Fruit fly (Drosophila melanogaster) whole organism, embryonic: ENCODE results near the gene mEFG1.

Source experiments
- Bdp1 ChIP-seq: fragments of 200-800 bp; sonication (Bioruptor generic); optimal IDR thresholded peaks from 3 replicates; lab custom pipeline; 2016; ENCODE audit warnings: missing biosample characterization, missing genetic modification characterization
- Blimp-1 ChIP-seq: fragments of 200-800 bp; sonication (Bioruptor generic); optimal IDR thresholded peaks from 3 replicates; lab custom pipeline; 2018; ENCODE audit warnings: missing biosample characterization, missing genetic modification characterization, mild to moderate bottlenecking, moderate library complexity, missing genetic modification reagents
- CG1024 ChIP-seq: fragments of 200-800 bp; sonication (Bioruptor generic); IDR thresholded peaks from 2 replicates; pipeline ENCODE4 v1.3.6; 2022; ENCODE audit warnings: missing biosample characterization, missing genetic modification characterization
- CG10267 ChIP-seq: fragments of 200-800 bp; sonication (Bioruptor generic); optimal IDR thresholded peaks from 2 replicates; lab custom pipeline; 2018; ENCODE audit warnings: missing biosample characterization, mild to moderate bottlenecking, missing genetic modification characterization, moderate library complexity
- CG11085 ChIP-seq: fragments of 200-800 bp; sonication (Bioruptor generic); IDR thresholded peaks from 2 replicates; pipeline ENCODE4 v1.3.6; 2022; ENCODE audit warnings: missing biosample characterization, missing genetic modification characterization
- CG12071 ChIP-seq: fragments of 200-800 bp; sonication (Bioruptor generic); optimal IDR thresholded peaks from 3 replicates; lab custom pipeline; 2018; ENCODE audit warnings: missing biosample characterization, mild to moderate bottlenecking, missing genetic modification characterization
- CG12942 ChIP-seq: fragments of 200-800 bp; sonication (Bioruptor generic); optimal IDR thresholded peaks from 3 replicates; lab custom pipeline; 2016; ENCODE audit warnings: missing biosample characterization, missing genetic modification characterization
- CG14667 ChIP-seq: fragments of 200-800 bp; sonication (Bioruptor generic); IDR thresholded peaks from 2 replicates; pipeline ENCODE4 v1.3.6; 2022; ENCODE audit warnings: missing biosample characterization, missing genetic modification characterization
- CG14965 ChIP-seq: fragments of 200-800 bp; sonication (Bioruptor generic); optimal IDR thresholded peaks from 2 replicates; lab custom pipeline; 2016; ENCODE audit warnings: missing biosample characterization, missing genetic modification characterization, borderline replicate concordance
- CG15269 ChIP-seq: fragments of 200-800 bp; sonication (Bioruptor generic); optimal IDR thresholded peaks from 2 replicates; lab custom pipeline; 2018; ENCODE audit warnings: missing biosample characterization, mild to moderate bottlenecking, missing genetic modification characterization, moderate library complexity
- CG15514 ChIP-seq: fragments of 200-800 bp; sonication (Bioruptor generic); optimal IDR thresholded peaks from 3 replicates; lab custom pipeline; 2017; ENCODE audit warnings: missing biosample characterization, missing genetic modification characterization, mild to moderate bottlenecking, moderate library complexity, missing genetic modification reagents
- CG16815 ChIP-seq: fragments of 200-800 bp; sonication (Bioruptor generic); optimal IDR thresholded peaks from 3 replicates; lab custom pipeline; 2017; ENCODE audit warnings: missing biosample characterization, mild to moderate bottlenecking, missing genetic modification characterization
- CG17361 ChIP-seq: fragments of 200-800 bp; sonication (Bioruptor generic); IDR thresholded peaks from 3 replicates; pipeline ENCODE4 v1.3.6; 2022; ENCODE audit warnings: missing biosample characterization, missing genetic modification characterization
- CG2116 ChIP-seq: fragments of 200-800 bp; sonication (Bioruptor generic); optimal IDR thresholded peaks from 3 replicates; lab custom pipeline; 2018; ENCODE audit warnings: missing biosample characterization, mild to moderate bottlenecking, missing genetic modification characterization
- CG2129 ChIP-seq: fragments of 200-800 bp; sonication (Bioruptor generic); IDR thresholded peaks from 2 replicates; pipeline ENCODE4 v1.3.6; 2022; ENCODE audit warnings: missing biosample characterization, missing genetic modification characterization; ENCODE audit not compliant: partially characterized antibody
- CG2199 ChIP-seq: fragments of 200-800 bp; sonication (Bioruptor generic); IDR thresholded peaks from 3 replicates; pipeline ENCODE4 v1.3.6; 2022; ENCODE audit warnings: missing biosample characterization, missing genetic modification characterization
- CG2202 ChIP-seq: fragments of 200-800 bp; sonication (Bioruptor generic); optimal IDR thresholded peaks from 2 replicates; lab custom pipeline; 2018; ENCODE audit warnings: missing biosample characterization, mild to moderate bottlenecking, missing genetic modification characterization
- CG31388 ChIP-seq: fragments of 200-800 bp; sonication (Bioruptor generic); optimal IDR thresholded peaks from 2 replicates; lab custom pipeline; 2016; ENCODE audit warnings: missing biosample characterization, missing genetic modification characterization
- CG33557 ChIP-seq: fragments of 200-800 bp; sonication (Bioruptor generic); optimal IDR thresholded peaks from 2 replicates; lab custom pipeline; 2019; ENCODE audit warnings: missing biosample characterization, mild to moderate bottlenecking, missing genetic modification characterization, moderate library complexity
- CG34224 ChIP-seq: fragments of 200-800 bp; sonication (Bioruptor generic); IDR thresholded peaks from 3 replicates; pipeline ENCODE4 v1.3.6; 2022; ENCODE audit warnings: missing biosample characterization, missing genetic modification characterization; ENCODE audit not compliant: partially characterized antibody
- CG42726 ChIP-seq: fragments of 200-800 bp; sonication (Bioruptor generic); IDR thresholded peaks from 2 replicates; pipeline ENCODE4 v1.3.6; 2022; ENCODE audit warnings: missing biosample characterization, missing genetic modification characterization; ENCODE audit not compliant: partially characterized antibody
- CG4328 ChIP-seq: fragments of 200-800 bp; sonication (Bioruptor generic); optimal IDR thresholded peaks from 3 replicates; lab custom pipeline; 2017; ENCODE audit warnings: missing biosample characterization, missing genetic modification reagents, missing genetic modification characterization
- CG6654 ChIP-seq: fragments of 200-800 bp; sonication (Bioruptor generic); optimal IDR thresholded peaks from 2 replicates; lab custom pipeline; 2017; ENCODE audit warnings: missing biosample characterization, mild to moderate bottlenecking, missing genetic modification characterization
- Doc2 ChIP-seq: fragments of 200-800 bp; sonication (Bioruptor generic); IDR thresholded peaks from 2 replicates; pipeline ENCODE4 v1.3.6; 2022; ENCODE audit warnings: missing biosample characterization, missing genetic modification characterization
- HmgZ ChIP-seq: fragments of 200-800 bp; sonication (Bioruptor generic); optimal IDR thresholded peaks from 2 replicates; lab custom pipeline; 2018; ENCODE audit warnings: missing biosample characterization, mild to moderate bottlenecking, missing genetic modification characterization
- Hmx ChIP-seq: fragments of 200-800 bp; sonication (Bioruptor generic); optimal IDR thresholded peaks from 2 replicates; lab custom pipeline; 2016; ENCODE audit warnings: missing biosample characterization, missing genetic modification characterization
- MESR4 ChIP-seq: fragments of 200-800 bp; sonication (Bioruptor generic); optimal IDR thresholded peaks from 2 replicates; lab custom pipeline; 2018; ENCODE audit warnings: missing biosample characterization, mild to moderate bottlenecking, missing genetic modification characterization, moderate library complexity
- Myb ChIP-seq: fragments of 200-800 bp; sonication (Bioruptor generic); optimal IDR thresholded peaks from 2 replicates; lab custom pipeline; 2016; ENCODE audit warnings: missing biosample characterization, missing genetic modification characterization
- Pdp1 ChIP-seq, 2 experiments: fragments of 200-800 bp; sonication (Bioruptor generic); optimal IDR thresholded peaks; 3 replicates each; lab custom pipeline; 2016; ENCODE audit warnings: missing biosample characterization in 2 of 2, missing genetic modification characterization in 2 of 2, mild to moderate bottlenecking in 1 of 2, moderate library complexity in 1 of 2
- Sox100B ChIP-seq: fragments of 200-800 bp; sonication (Bioruptor generic); optimal IDR thresholded peaks from 3 replicates; lab custom pipeline; 2018; ENCODE audit warnings: missing biosample characterization, mild to moderate bottlenecking, missing genetic modification characterization
- Sry-β ChIP-seq: fragments of 200-800 bp; sonication (Bioruptor generic); optimal IDR thresholded peaks from 2 replicates; lab custom pipeline; 2018; ENCODE audit warnings: missing biosample characterization, mild to moderate bottlenecking, missing genetic modification characterization, moderate library complexity
- cad ChIP-seq: fragments of >200 bp; optimal IDR thresholded peaks from 2 replicates; lab custom pipeline; 2017; ENCODE audit warnings: missing biosample characterization, missing genetic modification characterization
- caup ChIP-seq: fragments of 200-800 bp; sonication (Bioruptor generic); optimal IDR thresholded peaks from 3 replicates; lab custom pipeline; 2017; ENCODE audit warnings: missing biosample characterization, mild to moderate bottlenecking, missing genetic modification characterization, moderate library complexity; ENCODE audit not compliant: severe bottlenecking
- croc ChIP-seq: fragments of 200-800 bp; sonication (Bioruptor generic); conservative IDR thresholded peaks from 3 replicates; pipeline ENCODE4 v1.3.6; 2022; ENCODE audit warnings: missing biosample characterization, missing genetic modification characterization
- dimm ChIP-seq: fragments of 200-800 bp; sonication (Bioruptor generic); IDR thresholded peaks from 2 replicates; pipeline ENCODE4 v1.3.6; 2022; ENCODE audit warnings: missing biosample characterization, missing genetic modification characterization
- fd64A ChIP-seq: fragments of 200-800 bp; sonication (Bioruptor generic); optimal IDR thresholded peaks from 3 replicates; lab custom pipeline; 2018; ENCODE audit warnings: missing biosample characterization, mild to moderate bottlenecking, missing genetic modification characterization
- gfzf ChIP-seq: fragments of 200-800 bp; sonication (Bioruptor generic); optimal IDR thresholded peaks from 2 replicates; lab custom pipeline; 2016; ENCODE audit warnings: missing biosample characterization, mild to moderate bottlenecking, missing genetic modification characterization, moderate library complexity
- hb ChIP-seq: fragments of 200-800 bp; sonication (Bioruptor generic); IDR thresholded peaks from 3 replicates; pipeline ENCODE4 v1.3.6; 2022; ENCODE audit warnings: missing biosample characterization, missing genetic modification characterization; ENCODE audit not compliant: partially characterized antibody
- hth ChIP-seq: fragments of >200 bp; optimal IDR thresholded peaks from 2 replicates; lab custom pipeline; 2017; ENCODE audit warnings: inconsistent platforms
- kah ChIP-seq: fragments of 200-800 bp; sonication (Bioruptor generic); optimal IDR thresholded peaks from 2 replicates; lab custom pipeline; 2018; ENCODE audit warnings: missing biosample characterization, mild to moderate bottlenecking, missing genetic modification characterization
- lov ChIP-seq, 2 experiments: fragments of 200-800 bp in 1 of 2; fragments of >200 bp in 1 of 2; sonication (Bioruptor generic) in 1 of 2; IDR thresholded peaks in 1 of 2; optimal IDR thresholded peaks in 1 of 2; 2 replicates in 1 of 2; 3 replicates in 1 of 2; pipeline versions ENCODE4 v1.3.6 to Lab custom; 2017 to 2022; ENCODE audit warnings: missing biosample characterization in 1 of 2, missing genetic modification characterization in 1 of 2
- peb ChIP-seq: fragments of 200-800 bp; sonication (Bioruptor generic); IDR thresholded peaks from 2 replicates; pipeline ENCODE4 v1.3.6; 2022; ENCODE audit warnings: missing biosample characterization, missing genetic modification characterization
- pros ChIP-seq: fragments of 200-800 bp; sonication (Bioruptor generic); optimal IDR thresholded peaks from 3 replicates; lab custom pipeline; 2019; ENCODE audit warnings: missing biosample characterization, mild to moderate bottlenecking, missing genetic modification characterization, moderate library complexity
- pzg ChIP-seq: fragments of 200-800 bp; sonication (Bioruptor generic); optimal IDR thresholded peaks from 3 replicates; lab custom pipeline; 2018; ENCODE audit warnings: missing biosample characterization, mild to moderate bottlenecking, missing genetic modification characterization, moderate library complexity
- seq ChIP-seq: fragments of 200-800 bp; sonication (Bioruptor generic); IDR thresholded peaks from 2 replicates; pipeline ENCODE4 v1.3.6; 2022; ENCODE audit warnings: missing biosample characterization, missing genetic modification characterization
- slp2 ChIP-seq: fragments of 200-800 bp; sonication (Bioruptor generic); optimal IDR thresholded peaks from 2 replicates; lab custom pipeline; 2016; ENCODE audit warnings: missing biosample characterization, missing genetic modification characterization
- stwl ChIP-seq: fragments of 200-800 bp; sonication (Bioruptor generic); optimal IDR thresholded peaks from 3 replicates; lab custom pipeline; 2018; ENCODE audit warnings: missing biosample characterization, mild to moderate bottlenecking, missing genetic modification characterization, moderate library complexity
- tup ChIP-seq: fragments of 200-800 bp; sonication (Bioruptor generic); optimal IDR thresholded peaks from 2 replicates; lab custom pipeline; 2016; ENCODE audit warnings: missing biosample characterization, mild to moderate bottlenecking, missing genetic modification characterization, moderate library complexity
- unc-4 ChIP-seq: fragments of 200-800 bp; sonication (Bioruptor generic); IDR thresholded peaks from 2 replicates; pipeline ENCODE4 v1.3.6; 2022; ENCODE audit warnings: missing biosample characterization, missing genetic modification characterization; ENCODE audit not compliant: partially characterized antibody
- yki ChIP-seq: fragments of >200 bp; optimal IDR thresholded peaks from 3 replicates; lab custom pipeline; 2018

The mEFG1 gene

DNA sequence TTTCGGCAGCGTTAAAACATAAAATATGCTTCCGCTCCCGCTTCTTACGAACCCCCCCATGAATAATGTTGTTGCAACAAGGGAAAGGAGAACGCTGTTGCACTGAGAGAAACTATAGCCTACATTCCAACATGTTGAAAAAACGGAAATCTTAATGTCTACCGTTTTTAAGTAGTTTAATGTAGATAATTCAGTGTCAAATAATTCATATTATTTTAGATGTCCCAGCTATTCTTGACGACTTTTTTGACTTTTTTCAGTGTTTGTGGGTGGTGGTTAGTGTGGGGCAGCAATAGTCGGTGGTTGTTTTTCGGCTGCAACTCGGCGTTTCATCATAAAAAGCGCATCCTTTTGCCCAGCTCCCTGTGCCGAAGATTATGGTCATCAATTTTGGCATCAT, 39.1 kb upstream of the mEFG1 start (continued):
- TF ChIP-seq Hmx, result no peak
- peak; percentile 55 for TF ChIP-seq CG33557 (GFP tag; lab: Kevin White, UChicago)
- TF ChIP-seq yki (lab: Kevin White, UChicago), result no peak
- no peak for TF ChIP-seq gfzf (GFP tag; lab: Kevin White, UChicago)
- TF ChIP-seq peb (GFP tag; lab: Robert Waterston, UW), result no peak
- TF ChIP-seq Bdp1, result peak; percentile 40
- TF ChIP-seq fd64A, result peak; percentile 30
- TF ChIP-seq Sry-β (GFP tag; lab: Kevin White, UChicago), result no peak
- TF ChIP-seq CG14965 (GFP tag; lab: Kevin White, UChicago), result no peak
- TF ChIP-seq kah (GFP tag; lab: Kevin White, UChicago), result peak; percentile 24
- peak; percentile 59; the same call in 2 of the 3 replicates for TF ChIP-seq croc (GFP tag; lab: Robert Waterston, UW)
- TF ChIP-seq CG6654 (GFP tag; lab: Kevin White, UChicago), result no peak
- TF ChIP-seq CG31388 (GFP tag; lab: Kevin White, UChicago), result no peak
- TF ChIP-seq tup (GFP tag; lab: Kevin White, UChicago), result no peak
- no peak for TF ChIP-seq cad
- TF ChIP-seq MESR4 (GFP tag; lab: Kevin White, UChicago), result no peak
- peak in 1 of 2 experiments; percentile 20 for TF ChIP-seq Pdp1 (GFP tag; optimal IDR thresholded peaks at IDR 0.05; lab: Kevin White, UChicago)
- peak; percentile 4 for TF ChIP-seq CG12942 (GFP tag; lab: Kevin White, UChicago)
- TF ChIP-seq Sox100B (GFP tag; lab: Kevin White, UChicago), result peak; percentile 43
- peak; percentile 49 for TF ChIP-seq CG15269
- peak; percentile 54 for TF ChIP-seq CG10267 (tag; lab: Kevin White, UChicago)
- TF ChIP-seq CG34224, result no peak
- no peak for TF ChIP-seq CG42726 (GFP tag; lab: Robert Waterston, UW)
- 0 out of 2 replicates have a peak, but pooled peaks have one; percentile 20 for TF ChIP-seq CG1024 (GFP tag; lab: Robert Waterston, UW)
- TF ChIP-seq CG16815 (GFP tag; lab: Kevin White, UChicago), result peak; percentile 32
- TF ChIP-seq HmgZ (tag; lab: Kevin White, UChicago), result no peak
- TF ChIP-seq unc-4, result no peak
- no peak for TF ChIP-seq CG2116 (GFP tag; lab: Kevin White, UChicago)
- no peak for TF ChIP-seq CG14667 (GFP tag; lab: Robert Waterston, UW)
- TF ChIP-seq hth (lab: Kevin White, UChicago), result no peak
- TF ChIP-seq caup (GFP tag; lab: Kevin White, UChicago), result no peak
- TF ChIP-seq hb, result no peak
- TF ChIP-seq CG15514 (GFP tag; lab: Kevin White, UChicago), result no peak
- TF ChIP-seq CG17361 (GFP tag; lab: Robert Waterston, UW), result peak; percentile 66
- no peak for TF ChIP-seq stwl (tag; lab: Kevin White, UChicago)
- TF ChIP-seq CG4328 (GFP tag; lab: Kevin White, UChicago), result no peak
- no peak for TF ChIP-seq pzg
- TF ChIP-seq CG12071, result no peak
- no peak for TF ChIP-seq Doc2 (GFP tag; lab: Robert Waterston, UW)
- TF ChIP-seq dimm, result no peak
- TF ChIP-seq slp2 (GFP tag; lab: Kevin White, UChicago), result peak; percentile 59
- no peak for TF ChIP-seq CG2129 (GFP tag; lab: Robert Waterston, UW)
- no peak for TF ChIP-seq seq (GFP tag; lab: Robert Waterston, UW)
- TF ChIP-seq lov (optimal IDR thresholded peaks at IDR 0.05; lab: Kevin White, UChicago), result no peak
- no peak for TF ChIP-seq lov (GFP tag; IDR thresholded peaks at IDR 0.05; lab: Robert Waterston, UW)
- TF ChIP-seq CG2202 (tag; lab: Kevin White, UChicago), result peak; percentile 68
- no peak for TF ChIP-seq pros (GFP tag; lab: Kevin White, UChicago)
- TF ChIP-seq CG2199 (GFP tag; lab: Robert Waterston, UW), result no peak
- TF ChIP-seq Blimp-1, result peak; percentile 77
- no peak for TF ChIP-seq CG11085
- no peak for TF ChIP-seq Myb (GFP tag; lab: Kevin White, UChicago)
